Worm (Caenorhabditis elegans): ENCODE results near the gene bbs-2.

bbs-2 gene

ce11 chrIV:7958092-7958491 is 24.3 kb downstream of the bbs-2 start (continued):
- TF ChIP-seq dpl-1 (GFP tag; optimal IDR thresholded peaks at IDR 0.05) = peak; percentile 37
- no peak for TF ChIP-seq fkh-3 (tag; optimal IDR thresholded peaks at IDR 0.05)
- no peak for TF ChIP-seq C06A6.2 (GFP tag; conservative IDR thresholded peaks at IDR 0.05)
- TF ChIP-seq efl-1 (GFP tag; optimal IDR thresholded peaks at IDR 0.05) = peak; percentile 93
- no peak for TF ChIP-seq F57A8.1 (GFP tag; optimal IDR thresholded peaks at IDR 0.05)
- no peak for TF ChIP-seq F22D6.2 (tag; optimal IDR thresholded peaks at IDR 0.05)
- TF ChIP-seq cebp-2 (GFP tag; IDR thresholded peaks at IDR 0.05) = no peak
- TF ChIP-seq bed-1 (GFP tag; IDR thresholded peaks at IDR 0.05) = no peak
- no peak for TF ChIP-seq zfh-2 (GFP tag; conservative IDR thresholded peaks at IDR 0.05)
- TF ChIP-seq lsy-27 (tag; optimal IDR thresholded peaks at IDR 0.05; ENCODE audit: borderline replicate concordance, insufficient read depth) = no peak
- no peak for TF ChIP-seq ets-4 (GFP tag; optimal IDR thresholded peaks at IDR 0.05)
- TF ChIP-seq hrde-1 (tag; optimal IDR thresholded peaks at IDR 0.05; ENCODE audit: borderline replicate concordance) = peak; percentile 32
- TF ChIP-seq T07F8.4 (tag; optimal IDR thresholded peaks at IDR 0.05) = no peak
- peak; percentile 76 for TF ChIP-seq madf-8 (GFP tag; conservative IDR thresholded peaks at IDR 0.05)
- TF ChIP-seq madf-3 (GFP tag; IDR thresholded peaks at IDR 0.05) = peak; percentile 53; the same call in 1 of the 2 replicates
- TF ChIP-seq F49E8.2 (tag; optimal IDR thresholded peaks at IDR 0.05; ENCODE audit: insufficient read depth) = peak; percentile 81
- TF ChIP-seq cebp-1 (GFP tag; IDR thresholded peaks at IDR 0.05) = no peak
- no peak for TF ChIP-seq cebp-1 (tag; optimal IDR thresholded peaks at IDR 0.05)
- peak; percentile 81 for TF ChIP-seq snpc-3.4 (tag; optimal IDR thresholded peaks at IDR 0.05)
- TF ChIP-seq aptf-2 (GFP tag; conservative IDR thresholded peaks at IDR 0.05) = peak; percentile 91
- TF ChIP-seq T26A5.8 (tag; optimal IDR thresholded peaks at IDR 0.05) = no peak
- no peak for TF ChIP-seq chd-7 (tag; optimal IDR thresholded peaks at IDR 0.05)
- no peak for TF ChIP-seq K12H6.12 (tag; optimal IDR thresholded peaks at IDR 0.05)
- peak; percentile 97 for TF ChIP-seq hsf-1 (GFP tag; IDR thresholded peaks at IDR 0.05)
- no peak for TF ChIP-seq mel-28 (tag; optimal IDR thresholded peaks at IDR 0.05; ENCODE audit: borderline replicate concordance)
- TF ChIP-seq F33H1.4 (GFP tag; IDR thresholded peaks at IDR 0.05) = peak; percentile 66
- TF ChIP-seq atf-7 (tag; optimal IDR thresholded peaks at IDR 0.05) = no peak
- TF ChIP-seq F23B12.7 (tag; optimal IDR thresholded peaks at IDR 0.05; ENCODE audit: insufficient read depth) = no peak
- peak; percentile 44; the same call in 1 of the 2 replicates for TF ChIP-seq Y95B8A.8 (GFP tag; IDR thresholded peaks at IDR 0.05)
- peak; percentile 52 for TF ChIP-seq lin-54 (GFP tag; optimal IDR thresholded peaks at IDR 0.05)
- no peak for TF ChIP-seq lin-26 (GFP tag; IDR thresholded peaks at IDR 0.05)
- TF ChIP-seq repo-1 (tag; optimal IDR thresholded peaks at IDR 0.05) = no peak
- TF ChIP-seq egl-44 (GFP tag; IDR thresholded peaks at IDR 0.05) = no peak
- TF ChIP-seq F37B4.10 (GFP tag; IDR thresholded peaks at IDR 0.05) = no peak
- TF ChIP-seq him-1 (tag; optimal IDR thresholded peaks at IDR 0.05) = peak; percentile 7
- no peak; the same call in 1 of the 2 replicates for TF ChIP-seq Y79H2A.3 (GFP tag; conservative IDR thresholded peaks at IDR 0.05)
- no peak for TF ChIP-seq let-526 (GFP tag; IDR thresholded peaks at IDR 0.05)
- no peak for TF ChIP-seq mes-4 (tag; optimal IDR thresholded peaks at IDR 0.05)
- peak; percentile 77 for TF ChIP-seq unc-130 (GFP tag; optimal IDR thresholded peaks at IDR 0.05)
- TF ChIP-seq ztf-6 (GFP tag; IDR thresholded peaks at IDR 0.05) = no peak
- no peak for TF ChIP-seq rpc-1 (optimal IDR thresholded peaks at IDR 0.05)
- TF ChIP-seq rpc-1 (tag; optimal IDR thresholded peaks at IDR 0.05) = no peak
- peak; percentile 4 for TF ChIP-seq snpc-4 (GFP tag; optimal IDR thresholded peaks at IDR 0.05)
- peak in 2 of 4 experiments; percentile 44 to 49 for TF ChIP-seq snpc-4 (tag; optimal IDR thresholded peaks at IDR 0.05)
- peak; percentile 81 for TF ChIP-seq D2030.7 (GFP tag; IDR thresholded peaks at IDR 0.05)
- TF ChIP-seq lag-1 (GFP tag; IDR thresholded peaks at IDR 0.05) = no peak
- TF ChIP-seq tbp1 (GFP tag; optimal IDR thresholded peaks at IDR 0.05) = peak; percentile 43
- TF ChIP-seq nfyb-1 (GFP tag; IDR thresholded peaks at IDR 0.05) = no peak
- no peak for TF ChIP-seq ceh-58 (GFP tag; IDR thresholded peaks at IDR 0.05)
- TF ChIP-seq gei-17 (GFP tag; optimal IDR thresholded peaks at IDR 0.05) = no peak
